Fruit fly (Drosophila melanogaster) whole organism, embryonic: Measurements from ENCODE around the gene CG13893.

Experiments used
- Asciz ChIP-seq: fragments of 200-800 bp; sonication (Bioruptor generic); optimal IDR thresholded peaks from 2 replicates; lab custom pipeline; 2017; ENCODE audit warnings: missing biosample characterization, mild to moderate bottlenecking, missing genetic modification characterization, missing genetic modification reagents
- CG10267 ChIP-seq: fragments of 200-800 bp; sonication (Bioruptor generic); optimal IDR thresholded peaks from 2 replicates; lab custom pipeline; 2018; ENCODE audit warnings: missing biosample characterization, mild to moderate bottlenecking, missing genetic modification characterization, moderate library complexity
- CG10979 ChIP-seq: fragments of 200-800 bp; sonication (Bioruptor generic); optimal IDR thresholded peaks from 2 replicates; lab custom pipeline; 2018; ENCODE audit warnings: missing biosample characterization, mild to moderate bottlenecking, missing genetic modification characterization, moderate library complexity
- CG11093 ChIP-seq: fragments of 200-800 bp; sonication (Bioruptor generic); IDR thresholded peaks from 3 replicates; pipeline ENCODE4 v1.3.6; 2022; ENCODE audit warnings: missing biosample characterization, missing genetic modification characterization
- CG11504 ChIP-seq: fragments of 200-800 bp; sonication (Bioruptor generic); optimal IDR thresholded peaks from 3 replicates; lab custom pipeline; 2019; ENCODE audit warnings: missing biosample characterization, mild to moderate bottlenecking, missing genetic modification characterization, moderate library complexity
- CG12942 ChIP-seq: fragments of 200-800 bp; sonication (Bioruptor generic); optimal IDR thresholded peaks from 3 replicates; lab custom pipeline; 2016; ENCODE audit warnings: missing biosample characterization, missing genetic modification characterization
- CG15601 ChIP-seq: fragments of 200-800 bp; sonication (Bioruptor generic); optimal IDR thresholded peaks from 3 replicates; lab custom pipeline; 2019; ENCODE audit warnings: missing biosample characterization, mild to moderate bottlenecking, missing genetic modification characterization, moderate library complexity
- CG1603 ChIP-seq: fragments of 200-800 bp; sonication (Bioruptor generic); optimal IDR thresholded peaks from 2 replicates; lab custom pipeline; 2019; ENCODE audit warnings: missing biosample characterization, mild to moderate bottlenecking, missing genetic modification characterization, moderate library complexity
- CG16863 ChIP-seq: fragments of 200-800 bp; sonication (Bioruptor generic); optimal IDR thresholded peaks from 3 replicates; lab custom pipeline; 2016; ENCODE audit warnings: missing biosample characterization, missing genetic modification characterization
- CG17359 ChIP-seq: fragments of 200-800 bp; sonication (Bioruptor generic); optimal IDR thresholded peaks from 3 replicates; lab custom pipeline; 2018; ENCODE audit warnings: missing biosample characterization, mild to moderate bottlenecking, missing genetic modification characterization, moderate library complexity
- CG17361 ChIP-seq: fragments of 200-800 bp; sonication (Bioruptor generic); IDR thresholded peaks from 3 replicates; pipeline ENCODE4 v1.3.6; 2022; ENCODE audit warnings: missing biosample characterization, missing genetic modification characterization
- CG18262 ChIP-seq: fragments of 200-800 bp; optimal IDR thresholded peaks from 3 replicates; lab custom pipeline; 2019; ENCODE audit warnings: missing biosample characterization, mild to moderate bottlenecking, missing genetic modification characterization, moderate library complexity
- CG18476 ChIP-seq: fragments of 200-800 bp; sonication (Bioruptor generic); optimal IDR thresholded peaks from 2 replicates; lab custom pipeline; 2016; ENCODE audit warnings: missing biosample characterization, mild to moderate bottlenecking, missing genetic modification characterization
- CG2712 ChIP-seq: fragments of 200-800 bp; optimal IDR thresholded peaks from 3 replicates; lab custom pipeline; 2019; ENCODE audit warnings: missing biosample characterization, mild to moderate bottlenecking, missing genetic modification characterization, moderate library complexity
- CG31441 ChIP-seq: fragments of 200-800 bp; sonication (Bioruptor generic); IDR thresholded peaks from 2 replicates; pipeline ENCODE4 v1.3.6; 2022; ENCODE audit warnings: missing biosample characterization, missing genetic modification characterization
- CG34224 ChIP-seq: fragments of 200-800 bp; sonication (Bioruptor generic); IDR thresholded peaks from 3 replicates; pipeline ENCODE4 v1.3.6; 2022; ENCODE audit warnings: missing biosample characterization, missing genetic modification characterization; ENCODE audit not compliant: partially characterized antibody
- CG4404 ChIP-seq: fragments of 200-800 bp; sonication (Bioruptor generic); IDR thresholded peaks from 2 replicates; pipeline ENCODE4 v1.3.6; 2022; ENCODE audit warnings: missing biosample characterization, missing genetic modification characterization
- CG6683 ChIP-seq: fragments of 200-800 bp; sonication (Bioruptor generic); optimal IDR thresholded peaks from 2 replicates; lab custom pipeline; 2017; ENCODE audit warnings: missing biosample characterization, mild to moderate bottlenecking, missing genetic modification characterization, missing genetic modification reagents
- CG8388 ChIP-seq: fragments of 200-800 bp; sonication (Bioruptor generic); optimal IDR thresholded peaks from 2 replicates; lab custom pipeline; 2019; ENCODE audit warnings: missing biosample characterization, mild to moderate bottlenecking, missing genetic modification characterization, moderate library complexity
- Camta ChIP-seq: fragments of 200-800 bp; sonication (Bioruptor generic); optimal IDR thresholded peaks from 2 replicates; lab custom pipeline; 2016; ENCODE audit warnings: missing biosample characterization, missing genetic modification characterization
- D19A ChIP-seq: fragments of 200-800 bp; optimal IDR thresholded peaks from 3 replicates; lab custom pipeline; 2019; ENCODE audit warnings: missing biosample characterization, mild to moderate bottlenecking, missing genetic modification characterization, moderate library complexity
- Gug ChIP-seq: fragments of 200-800 bp; sonication (Bioruptor generic); IDR thresholded peaks from 4 replicates; pipeline ENCODE4 v1.3.6; 2022; ENCODE audit warnings: missing biosample characterization, missing genetic modification characterization
- H15 ChIP-seq: fragments of 200-800 bp; sonication (Bioruptor generic); IDR thresholded peaks from 3 replicates; pipeline ENCODE4 v1.3.6; 2022; ENCODE audit warnings: missing biosample characterization, missing genetic modification characterization
- Hr78 ChIP-seq, 2 experiments: fragments of 200-800 bp in 1 of 2; fragments of >200 bp in 1 of 2; sonication (Bioruptor generic) in 1 of 2; optimal IDR thresholded peaks; 2 replicates each; lab custom pipeline; 2017 to 2019; ENCODE audit warnings: missing biosample characterization in 2 of 2, missing genetic modification characterization in 2 of 2, mild to moderate bottlenecking in 1 of 2, moderate library complexity in 1 of 2
- Med ChIP-seq: fragments of 200-800 bp; sonication (Bioruptor generic); peaks from one replicate; lab custom pipeline; 2016; ENCODE audit warnings: missing biosample characterization, missing genetic modification characterization, mild to moderate bottlenecking, inconsistent platforms, moderate library complexity
- NC2α ChIP-seq: fragments of 200-800 bp; sonication (Bioruptor generic); optimal IDR thresholded peaks from 2 replicates; lab custom pipeline; 2016; ENCODE audit warnings: missing biosample characterization, missing genetic modification characterization
- NfI ChIP-seq: fragments of 200-800 bp; sonication (Bioruptor generic); optimal IDR thresholded peaks from 3 replicates; lab custom pipeline; 2018; ENCODE audit warnings: missing biosample characterization, mild to moderate bottlenecking, missing genetic modification characterization, moderate library complexity
- Pdp1 ChIP-seq, 2 experiments: fragments of 200-800 bp; sonication (Bioruptor generic); optimal IDR thresholded peaks; 3 replicates each; lab custom pipeline; 2016; ENCODE audit warnings: missing biosample characterization in 2 of 2, missing genetic modification characterization in 2 of 2, mild to moderate bottlenecking in 1 of 2, moderate library complexity in 1 of 2
- Rx ChIP-seq: fragments of 200-800 bp; sonication (Bioruptor generic); IDR thresholded peaks from 2 replicates; pipeline ENCODE4 v1.3.6; 2022; ENCODE audit warnings: missing biosample characterization, missing genetic modification characterization
- Sry-β ChIP-seq: fragments of 200-800 bp; sonication (Bioruptor generic); optimal IDR thresholded peaks from 2 replicates; lab custom pipeline; 2018; ENCODE audit warnings: missing biosample characterization, mild to moderate bottlenecking, missing genetic modification characterization, moderate library complexity
- Ssrp ChIP-seq: fragments of 200-800 bp; sonication (Bioruptor generic); optimal IDR thresholded peaks from 2 replicates; lab custom pipeline; 2018; ENCODE audit warnings: missing biosample characterization, mild to moderate bottlenecking, missing genetic modification characterization, moderate library complexity
- Stat92E ChIP-seq, 3 experiments: fragments of >200 bp in 2 of 3; fragments of 200-800 bp in 1 of 3; sonication (Bioruptor generic) in 1 of 3; optimal IDR thresholded peaks; 2 replicates each; lab custom pipeline; 2017 to 2019; ENCODE audit warnings: missing biosample characterization in 3 of 3, missing genetic modification characterization in 3 of 3, mild to moderate bottlenecking in 1 of 3, moderate library complexity in 1 of 3
- bsh ChIP-seq, 2 experiments: fragments of 200-800 bp; sonication (Bioruptor generic); optimal IDR thresholded peaks; 2 replicates each; lab custom pipeline; 2017 to 2018; ENCODE audit warnings: mild to moderate bottlenecking in 2 of 2, missing biosample characterization in 2 of 2, missing genetic modification characterization in 2 of 2, moderate library complexity in 1 of 2
- chif ChIP-seq, 2 experiments: fragments of 200-800 bp; sonication (Bioruptor generic); optimal IDR thresholded peaks; 3 replicates each; lab custom pipeline; 2016; ENCODE audit warnings: missing biosample characterization in 2 of 2, missing genetic modification characterization in 2 of 2
- ci ChIP-seq: fragments of 200-800 bp; sonication (Bioruptor generic); IDR thresholded peaks from 3 replicates; pipeline ENCODE4 v1.3.6; 2022; ENCODE audit warnings: missing biosample characterization, missing genetic modification characterization
- dmrt11E ChIP-seq: fragments of 200-800 bp; sonication (Bioruptor generic); optimal IDR thresholded peaks from 3 replicates; lab custom pipeline; 2018; ENCODE audit warnings: missing biosample characterization, mild to moderate bottlenecking, missing genetic modification characterization, moderate library complexity
- fd96Cb ChIP-seq: fragments of 200-800 bp; sonication (Bioruptor generic); optimal IDR thresholded peaks from 2 replicates; lab custom pipeline; 2018; ENCODE audit warnings: missing biosample characterization, mild to moderate bottlenecking, missing genetic modification characterization, moderate library complexity
- fu2 ChIP-seq: fragments of 200-800 bp; sonication (Bioruptor generic); optimal IDR thresholded peaks from 2 replicates; lab custom pipeline; 2016; ENCODE audit warnings: missing biosample characterization, missing genetic modification characterization
- ken ChIP-seq: fragments of 200-800 bp; sonication (Bioruptor generic); IDR thresholded peaks from 3 replicates; pipeline ENCODE4 v1.3.6; 2022; ENCODE audit warnings: missing biosample characterization, missing genetic modification characterization
- oc ChIP-seq: fragments of 200-800 bp; sonication (Bioruptor generic); optimal IDR thresholded peaks from 2 replicates; lab custom pipeline; 2018; ENCODE audit warnings: missing biosample characterization, mild to moderate bottlenecking, missing genetic modification characterization, moderate library complexity
- pan ChIP-seq, 4 experiments: fragments of >200 bp in 3 of 4; fragments of 200-800 bp in 1 of 4; sonication (Bioruptor generic) in 1 of 4; optimal IDR thresholded peaks in 3 of 4; IDR thresholded peaks in 1 of 4; 2 replicates each; pipeline versions ENCODE4 v1.3.6 to Lab custom; 2017 to 2022; ENCODE audit warnings: missing biosample characterization in 2 of 4, missing genetic modification characterization in 2 of 4, mixed read lengths in 1 of 4
- phol ChIP-seq: fragments of 200-800 bp; sonication (Bioruptor generic); optimal IDR thresholded peaks from 3 replicates; lab custom pipeline; 2018; ENCODE audit warnings: missing biosample characterization, mild to moderate bottlenecking, missing genetic modification characterization, moderate library complexity
- sens ChIP-seq: fragments of 200-800 bp; sonication (Bioruptor generic); peaks from one replicate; lab custom pipeline; 2016; ENCODE audit warnings: missing biosample characterization, missing genetic modification characterization
- ssp ChIP-seq: fragments of 200-800 bp; sonication (Bioruptor generic); IDR thresholded peaks from 2 replicates; pipeline ENCODE4 v1.3.6; 2022; ENCODE audit warnings: missing biosample characterization, missing genetic modification characterization
- tna ChIP-seq: fragments of 200-800 bp; sonication (Bioruptor generic); IDR thresholded peaks from 2 replicates; pipeline ENCODE4 v1.3.6; 2022; ENCODE audit warnings: missing biosample characterization, missing genetic modification characterization; ENCODE audit not compliant: partially characterized antibody
- unpg ChIP-seq: fragments of 200-800 bp; sonication (Bioruptor generic); optimal IDR thresholded peaks from 3 replicates; lab custom pipeline; 2018; ENCODE audit warnings: missing biosample characterization, mild to moderate bottlenecking, missing genetic modification characterization, moderate library complexity
- zfh1 ChIP-seq: fragments of 200-800 bp; sonication (Bioruptor generic); IDR thresholded peaks from 3 replicates; pipeline ENCODE4 v1.3.6; 2022; ENCODE audit warnings: missing biosample characterization, missing genetic modification characterization

CG13893 gene

DNA sequence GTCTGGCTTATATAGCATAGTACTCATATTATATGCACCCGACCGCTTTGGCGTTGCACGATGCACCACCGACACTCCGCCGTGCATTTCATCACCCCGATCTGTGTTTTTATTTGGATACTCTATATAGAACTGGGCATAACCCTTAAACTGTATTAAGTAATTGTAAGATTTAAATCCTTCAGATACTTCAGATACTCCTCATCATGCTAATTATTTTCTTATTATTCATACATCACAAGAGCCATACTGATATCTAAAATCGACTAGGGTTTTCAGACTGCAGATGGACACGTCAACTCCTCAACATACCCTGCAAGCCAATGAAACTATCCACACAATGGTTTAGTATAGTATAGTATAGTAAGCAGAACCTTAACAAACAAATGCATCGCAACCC is 19.7 kb upstream of the CG13893 start (continued):
- TF ChIP-seq Hr78 (GFP tag; optimal IDR thresholded peaks at IDR 0.05; lab: Kevin White, UChicago) (no peak), Gug (GFP tag; lab: Robert Waterston, UW) (peak; percentile 23; the same call in 2 of the 4 replicates), CG18262 (peak; percentile 71), CG31441 (peak; percentile 17; the same call in 1 of the 2 replicates), CG4404 (GFP tag; lab: Robert Waterston, UW) (peak; percentile 34; the same call in 1 of the 2 replicates), NfI (GFP tag; lab: Kevin White, UChicago) (peak; percentile 10), fd96Cb (tag; lab: Kevin White, UChicago) (peak; percentile 6), CG11504 (tag; lab: Kevin White, UChicago) (peak; percentile 31), ci (GFP tag; lab: Robert Waterston, UW) (peak; percentile 55; the same call in 1 of the 3 replicates), CG1603 (tag; lab: Kevin White, UChicago) (peak; percentile 64), ssp (peak; percentile 28), D19A (tag; lab: Kevin White, UChicago) (peak; percentile 92), CG10267 (tag; lab: Kevin White, UChicago) (peak; percentile 24), CG6683 (GFP tag; lab: Kevin White, UChicago) (no peak), fu2 (GFP tag; lab: Kevin White, UChicago) (no peak), chif (GFP tag; optimal IDR thresholded peaks at IDR 0.05; lab: Kevin White, UChicago) (peak in 1 of 2 experiments; percentile 28), CG16863 (GFP tag; lab: Kevin White, UChicago) (no peak), oc (tag; lab: Kevin White, UChicago) (peak; percentile 26), unpg (GFP tag; lab: Kevin White, UChicago) (peak; percentile 18), CG12942 (GFP tag; lab: Kevin White, UChicago) (no peak), CG17359 (tag; lab: Kevin White, UChicago) (peak; percentile 44), CG18476 (GFP tag; lab: Kevin White, UChicago) (no peak), pan (optimal IDR thresholded peaks at IDR 0.05; lab: Kevin White, UChicago) (no peak), pan (GFP tag; optimal IDR thresholded peaks at IDR 0.05 in 1 of 2, IDR thresholded peaks at IDR 0.05 in 1 of 2) (no peak), CG11093 (no peak), Camta (GFP tag; lab: Kevin White, UChicago) (peak; percentile 42), CG10979 (peak; percentile 43), Sry-β (GFP tag; lab: Kevin White, UChicago) (no peak), CG8388 (peak; percentile 2), CG15601 (tag; lab: Kevin White, UChicago) (peak; percentile 37), NC2α (GFP tag; lab: Kevin White, UChicago) (peak; percentile 3), dmrt11E (tag; lab: Kevin White, UChicago) (peak; percentile 68), CG34224 (GFP tag; lab: Robert Waterston, UW) (no peak), CG17361 (GFP tag; lab: Robert Waterston, UW) (peak; percentile 63), Rx (GFP tag; lab: Robert Waterston, UW) (0 out of 2 replicates have a peak, but pooled peaks have one; percentile 20), Ssrp (tag; lab: Kevin White, UChicago) (peak; percentile 39), ken (GFP tag; lab: Robert Waterston, UW) (0 out of 3 replicates have a peak, but pooled peaks have one; percentile 21), CG2712 (tag; lab: Kevin White, UChicago) (peak; percentile 70), sens (GFP tag; lab: Kevin White, UChicago) (peak; percentile 92), zfh1 (peak; percentile 77), phol (peak; percentile 29), Med (GFP tag; lab: Kevin White, UChicago) (peak; percentile 63), Stat92E (GFP tag; optimal IDR thresholded peaks at IDR 0.05; lab: Kevin White, UChicago) (no peak), Pdp1 (GFP tag; optimal IDR thresholded peaks at IDR 0.05; lab: Kevin White, UChicago) (peak; percentile 14 to 21), tna (GFP tag; lab: Robert Waterston, UW) (no peak), Asciz (GFP tag; lab: Kevin White, UChicago) (peak; percentile 12), H15 (GFP tag; lab: Robert Waterston, UW) (peak; percentile 18; the same call in 1 of the 3 replicates), bsh (GFP tag; optimal IDR thresholded peaks at IDR 0.05; lab: Kevin White, UChicago) (peak in 1 of 2 experiments; percentile 68)
- TF ChIP-seq, all 482 proteins: peak for 67
